Fruit fly (Drosophila melanogaster) whole organism, adult: Measurements from ENCODE around the gene CG33080.

ENCODE experiments used
- CG11617 ChIP-seq: fragments of 200-800 bp; sonication (Bioruptor generic); optimal IDR thresholded peaks from 2 replicates; lab custom pipeline; 2017; ENCODE audit warnings: mild to moderate bottlenecking, missing biosample characterization, missing genetic modification reagents, missing genetic modification characterization
- CG12768 ChIP-seq: fragments of 200-800 bp; sonication (Bioruptor generic); optimal IDR thresholded peaks from 2 replicates; lab custom pipeline; 2017; ENCODE audit warnings: missing biosample characterization, missing genetic modification characterization, mild to moderate bottlenecking, moderate library complexity, missing genetic modification reagents
- CG14711 ChIP-seq: fragments of 200-800 bp; sonication (Bioruptor generic); optimal IDR thresholded peaks from 2 replicates; lab custom pipeline; 2018; ENCODE audit warnings: missing biosample characterization, mild to moderate bottlenecking, missing genetic modification characterization, moderate library complexity
- CG1620 ChIP-seq: fragments of 200-800 bp; sonication (Bioruptor generic); optimal IDR thresholded peaks from 2 replicates; lab custom pipeline; 2016; ENCODE audit warnings: missing biosample characterization, missing genetic modification characterization
- CG33017 ChIP-seq: fragments of 200-800 bp; sonication (Bioruptor generic); optimal IDR thresholded peaks from 2 replicates; lab custom pipeline; 2018; ENCODE audit warnings: missing biosample characterization, mild to moderate bottlenecking, missing genetic modification characterization, moderate library complexity
- CG5204 ChIP-seq: fragments of 200-800 bp; sonication (Bioruptor generic); optimal IDR thresholded peaks from 2 replicates; lab custom pipeline; 2016; ENCODE audit warnings: missing biosample characterization, missing genetic modification characterization
- CG7045 ChIP-seq: fragments of 200-800 bp; sonication (Bioruptor generic); optimal IDR thresholded peaks from 2 replicates; lab custom pipeline; 2017; ENCODE audit warnings: missing biosample characterization, mild to moderate bottlenecking, missing genetic modification characterization
- CG7101 ChIP-seq: fragments of 200-800 bp; sonication (Bioruptor generic); optimal IDR thresholded peaks from 2 replicates; lab custom pipeline; 2018; ENCODE audit warnings: missing biosample characterization, mild to moderate bottlenecking, missing genetic modification characterization, moderate library complexity
- Clk ChIP-seq: fragments of 200-800 bp; sonication (Bioruptor generic); optimal IDR thresholded peaks from 2 replicates; lab custom pipeline; 2017; ENCODE audit warnings: missing biosample characterization, missing genetic modification characterization
- Crg-1 ChIP-seq: fragments of 200-800 bp; sonication (Bioruptor generic); optimal IDR thresholded peaks from 2 replicates; lab custom pipeline; 2016; ENCODE audit warnings: missing biosample characterization, missing genetic modification characterization
- Hr96 ChIP-seq: fragments of 200-800 bp; sonication (Bioruptor generic); optimal IDR thresholded peaks from 2 replicates; lab custom pipeline; 2016; ENCODE audit warnings: missing biosample characterization, missing genetic modification characterization
- Mnt ChIP-seq: fragments of 200-800 bp; sonication (Bioruptor generic); optimal IDR thresholded peaks from 2 replicates; lab custom pipeline; 2016; ENCODE audit warnings: missing biosample characterization, mild to moderate bottlenecking, missing genetic modification characterization
- bab1 ChIP-seq: fragments of 200-800 bp; sonication (Bioruptor generic); optimal IDR thresholded peaks from 3 replicates; lab custom pipeline; 2019; ENCODE audit warnings: missing biosample characterization, mild to moderate bottlenecking, missing genetic modification characterization, moderate library complexity
- cic ChIP-seq: fragments of 200-800 bp; sonication (Bioruptor generic); optimal IDR thresholded peaks from 2 replicates; lab custom pipeline; 2017; ENCODE audit warnings: missing biosample characterization, mild to moderate bottlenecking, missing genetic modification characterization, moderate library complexity
- cnc ChIP-seq, 2 experiments: fragments of >200 bp; optimal IDR thresholded peaks; 2 replicates each; lab custom pipeline; 2017
- kay ChIP-seq: fragments of 200-800 bp; sonication (Bioruptor generic); peaks from one replicate; lab custom pipeline; 2016; ENCODE audit warnings: missing biosample characterization, missing genetic modification characterization, borderline replicate concordance
- ovo ChIP-seq: fragments of 200-800 bp; sonication (Bioruptor generic); optimal IDR thresholded peaks from 2 replicates; lab custom pipeline; 2016; ENCODE audit warnings: missing biosample characterization, missing genetic modification characterization
- pad ChIP-seq: fragments of 200-800 bp; sonication (Bioruptor generic); optimal IDR thresholded peaks from 3 replicates; lab custom pipeline; 2017; ENCODE audit warnings: missing biosample characterization, missing genetic modification characterization, mild to moderate bottlenecking, moderate library complexity, missing genetic modification reagents
- tj ChIP-seq: fragments of 200-800 bp; sonication (Bioruptor generic); optimal IDR thresholded peaks from 3 replicates; lab custom pipeline; 2017; ENCODE audit warnings: missing biosample characterization, mild to moderate bottlenecking, missing genetic modification characterization, moderate library complexity
- toe ChIP-seq: fragments of 200-800 bp; sonication (Bioruptor generic); optimal IDR thresholded peaks from 2 replicates; lab custom pipeline; 2016; ENCODE audit warnings: missing biosample characterization, missing genetic modification characterization

Gene CG33080

DNA sequence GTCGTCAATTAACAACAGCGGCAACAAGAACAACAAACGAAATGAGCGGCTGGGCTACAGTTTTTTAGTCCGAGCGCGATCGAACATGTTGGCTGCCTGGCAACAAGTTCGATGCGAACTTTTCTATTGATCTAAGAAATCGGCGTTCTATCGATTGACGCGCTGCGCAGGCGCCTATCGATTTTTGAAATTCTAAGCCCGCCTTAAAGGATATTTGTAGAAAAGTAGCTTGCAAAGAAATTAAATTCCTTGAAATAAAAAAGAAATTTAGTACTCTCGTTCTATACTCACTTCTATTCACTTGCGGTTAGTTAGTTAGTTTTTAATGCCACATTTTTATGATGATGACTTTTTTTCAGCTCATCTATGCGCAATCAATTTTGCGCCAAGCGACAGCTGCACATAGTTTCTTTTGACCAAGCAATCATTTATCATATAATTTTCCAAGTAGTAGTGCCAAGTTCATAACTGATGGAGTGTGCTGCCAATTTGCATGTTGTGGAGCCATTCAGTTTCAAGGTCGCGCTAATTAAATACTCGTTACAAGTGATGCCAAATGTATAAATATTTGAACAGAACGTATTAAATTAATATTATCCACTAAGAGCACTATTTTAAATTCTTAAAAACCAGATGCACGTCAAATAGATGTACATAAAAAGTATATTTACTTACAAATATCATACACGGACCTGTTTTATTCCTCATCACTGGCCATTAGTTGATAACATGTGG, 37.5 kb downstream of the CG33080 start, which contains the start of the genes Tre1 and Gr5a:
Gene Tre1, minus strand, starts transcription at position 45 of the 735 bp plus-strand sequence.
Gene Gr5a, plus strand, starts transcription at position 685 of the 735 bp plus-strand sequence.
- TF ChIP-seq Mnt (GFP tag; lab: Kevin White, UChicago), result no peak
- no peak for TF ChIP-seq CG14711 (tag; lab: Kevin White, UChicago)
- TF ChIP-seq CG7045, result no peak
- no peak for TF ChIP-seq CG33017 (tag; lab: Kevin White, UChicago)
- no peak for TF ChIP-seq CG12768 (GFP tag; lab: Kevin White, UChicago)
- no peak for TF ChIP-seq cic (GFP tag; lab: Kevin White, UChicago)
- TF ChIP-seq CG11617 (GFP tag; lab: Kevin White, UChicago), result no peak
- no peak for TF ChIP-seq pad (GFP tag; lab: Kevin White, UChicago)
- TF ChIP-seq CG5204 (GFP tag; lab: Kevin White, UChicago), result no peak
- TF ChIP-seq CG7101 (tag; lab: Kevin White, UChicago), result no peak
- TF ChIP-seq cnc (optimal IDR thresholded peaks at IDR 0.05; lab: Kevin White, UChicago), result no peak
- no peak for TF ChIP-seq tj (GFP tag; lab: Kevin White, UChicago)
- TF ChIP-seq Clk (GFP tag; lab: Kevin White, UChicago), result no peak
- no peak for TF ChIP-seq bab1 (GFP tag; lab: Kevin White, UChicago)
- no peak for TF ChIP-seq Hr96 (GFP tag; lab: Kevin White, UChicago)
- TF ChIP-seq ovo, result no peak
- no peak for TF ChIP-seq Crg-1 (GFP tag; lab: Kevin White, UChicago)
- TF ChIP-seq toe (GFP tag; lab: Kevin White, UChicago), result no peak

DNA sequence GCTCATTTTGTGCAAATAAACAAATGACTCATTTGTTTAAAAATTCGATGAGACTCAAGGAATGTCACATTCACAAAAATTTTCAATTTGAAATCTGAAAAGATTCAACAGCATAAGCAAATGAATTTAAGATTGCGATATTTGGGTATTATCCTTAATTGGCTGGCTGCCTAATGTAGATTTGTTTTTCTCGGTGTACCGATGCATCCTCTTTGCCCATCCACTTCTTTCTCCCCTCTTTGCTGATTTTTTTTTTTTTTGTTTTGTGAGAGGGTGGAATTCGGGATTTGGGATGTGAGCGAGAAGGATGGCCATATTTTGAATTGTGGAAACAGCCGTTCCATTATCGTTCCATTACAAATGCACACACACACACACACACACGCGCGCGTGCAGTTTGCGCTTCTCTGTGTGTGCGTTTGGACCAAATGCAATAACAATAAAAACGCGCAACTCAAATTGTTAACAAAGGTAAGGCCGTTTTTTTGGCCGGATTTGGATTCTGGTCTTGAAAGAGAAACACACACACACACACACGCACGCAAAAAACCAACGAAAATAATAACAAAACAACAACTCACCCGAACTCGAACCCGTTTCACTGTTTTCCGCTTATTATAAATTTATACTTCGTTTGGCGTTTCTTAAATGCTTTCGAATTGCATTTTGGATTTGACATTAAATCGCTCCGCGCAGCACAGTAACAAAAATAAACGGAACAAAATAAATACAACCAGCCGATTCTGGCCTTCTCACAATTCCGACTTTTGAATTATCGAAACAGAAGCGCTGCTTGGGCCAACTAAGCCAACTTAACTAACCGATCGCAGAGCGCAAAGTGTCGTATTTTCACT, 38.3 kb downstream of the CG33080 start:
- no peak for TF ChIP-seq CG5204 (GFP tag; lab: Kevin White, UChicago)
- TF ChIP-seq Crg-1 (GFP tag; lab: Kevin White, UChicago), result no peak
- no peak for TF ChIP-seq CG1620 (GFP tag; lab: Kevin White, UChicago)
- no peak for TF ChIP-seq kay (GFP tag; lab: Kevin White, UChicago)
- TF ChIP-seq Clk (GFP tag; lab: Kevin White, UChicago), result no peak
- no peak for TF ChIP-seq cnc (optimal IDR thresholded peaks at IDR 0.05; lab: Kevin White, UChicago)
- TF ChIP-seq bab1 (GFP tag; lab: Kevin White, UChicago), result peak; percentile 44
- peak; percentile 96 for TF ChIP-seq pad (GFP tag; lab: Kevin White, UChicago)
- no peak for TF ChIP-seq Mnt (GFP tag; lab: Kevin White, UChicago)
- no peak for TF ChIP-seq Hr96 (GFP tag; lab: Kevin White, UChicago)
- TF ChIP-seq CG7045, result no peak
- TF ChIP-seq ovo, result no peak
- peak; percentile 29 for TF ChIP-seq tj (GFP tag; lab: Kevin White, UChicago)
- TF ChIP-seq CG14711 (tag; lab: Kevin White, UChicago), result no peak
- TF ChIP-seq CG12768 (GFP tag; lab: Kevin White, UChicago), result no peak
- no peak for TF ChIP-seq CG33017 (tag; lab: Kevin White, UChicago)

dm6 chrX:5678178-5678470, 39.5 kb downstream of the CG33080 start:
- TF ChIP-seq Clk (GFP tag; lab: Kevin White, UChicago), result no peak
- TF ChIP-seq CG33017 (tag; lab: Kevin White, UChicago), result no peak
- TF ChIP-seq cnc (optimal IDR thresholded peaks at IDR 0.05; lab: Kevin White, UChicago), result peak in 1 of 2 experiments; percentile 9
- TF ChIP-seq ovo, result peak; percentile 66

dm6 chrX:5677400-5678177, 40.0 kb downstream of the CG33080 start:
- TF ChIP-seq kay (GFP tag; lab: Kevin White, UChicago) (no peak), CG7045 (peak; percentile 4), Crg-1 (GFP tag; lab: Kevin White, UChicago) (peak; percentile 78), Mnt (GFP tag; lab: Kevin White, UChicago) (peak; percentile 53), toe (GFP tag; lab: Kevin White, UChicago) (peak; percentile 22), Hr96 (GFP tag; lab: Kevin White, UChicago) (peak; percentile 67), pad (GFP tag; lab: Kevin White, UChicago) (peak; percentile 64), CG5204 (GFP tag; lab: Kevin White, UChicago) (peak; percentile 13), CG1620 (GFP tag; lab: Kevin White, UChicago) (peak; percentile 76), CG11617 (GFP tag; lab: Kevin White, UChicago) (peak; percentile 52), bab1 (GFP tag; lab: Kevin White, UChicago) (no peak), ovo (peak; percentile 98), Clk (GFP tag; lab: Kevin White, UChicago) (no peak), cnc (optimal IDR thresholded peaks at IDR 0.05; lab: Kevin White, UChicago) (no peak), CG14711 (tag; lab: Kevin White, UChicago) (peak; percentile 67), CG33017 (tag; lab: Kevin White, UChicago) (no peak), cic (GFP tag; lab: Kevin White, UChicago) (no peak), tj (GFP tag; lab: Kevin White, UChicago) (no peak), CG12768 (GFP tag; lab: Kevin White, UChicago) (peak; percentile 12), CG7101 (tag; lab: Kevin White, UChicago) (peak; percentile 85)
